Worm (Caenorhabditis elegans): ENCODE data around the gene ZC504.1.

ZC504.1 gene

ce11 chrX:10377663-10378062, 29.3 kb upstream of the ZC504.1 start (continued):
- peak; percentile 54; the same call in 1 of the 2 replicates for TF ChIP-seq B0336.3 (GFP tag; IDR thresholded peaks at IDR 0.05)
- peak; percentile 65 for TF ChIP-seq nhr-80 (tag; optimal IDR thresholded peaks at IDR 0.05)
- TF ChIP-seq zfh-2 (GFP tag; conservative IDR thresholded peaks at IDR 0.05), result peak; percentile 85
- TF ChIP-seq let-607 (tag; optimal IDR thresholded peaks at IDR 0.05), result peak; percentile 44 to 70
- TF ChIP-seq ztf-18 (tag; optimal IDR thresholded peaks at IDR 0.05), result peak; percentile 93
- no peak for TF ChIP-seq madf-3 (GFP tag; IDR thresholded peaks at IDR 0.05)
- TF ChIP-seq hlh-12 (tag; optimal IDR thresholded peaks at IDR 0.05), result no peak
- no peak for TF ChIP-seq C17E4.6 (GFP tag; IDR thresholded peaks at IDR 0.05)
- no peak for TF ChIP-seq unc-130 (GFP tag; optimal IDR thresholded peaks at IDR 0.05)
- no peak for TF ChIP-seq unc-62 (GFP tag; optimal IDR thresholded peaks at IDR 0.05)
- TF ChIP-seq hrde-1 (tag; optimal IDR thresholded peaks at IDR 0.05; ENCODE audit: borderline replicate concordance), result no peak
- TF ChIP-seq mcd-1 (GFP tag; IDR thresholded peaks at IDR 0.05), result peak; percentile 73
- TF ChIP-seq somi-1 (GFP tag; optimal IDR thresholded peaks at IDR 0.05), result peak; percentile 33
- peak; percentile 11 for TF ChIP-seq atf-7 (tag; optimal IDR thresholded peaks at IDR 0.05)
- TF ChIP-seq die-1 (tag; optimal IDR thresholded peaks at IDR 0.05), result no peak
- peak; percentile 26 for TF ChIP-seq F23B12.7 (tag; optimal IDR thresholded peaks at IDR 0.05; ENCODE audit: insufficient read depth)
- no peak for TF ChIP-seq nfya-1 (tag; optimal IDR thresholded peaks at IDR 0.05; ENCODE audit: borderline replicate concordance, insufficient read depth)
- no peak for TF ChIP-seq xnd-1 (tag; optimal IDR thresholded peaks at IDR 0.05)
- no peak for TF ChIP-seq mxl-1 (tag; optimal IDR thresholded peaks at IDR 0.05)
- TF ChIP-seq ZK185.1 (tag; optimal IDR thresholded peaks at IDR 0.05; ENCODE audit: poor library complexity, severe bottlenecking), result peak; percentile 13
- TF ChIP-seq zim-3 (tag; optimal IDR thresholded peaks at IDR 0.05), result no peak
- TF ChIP-seq cebp-1 (GFP tag; IDR thresholded peaks at IDR 0.05), result no peak
- TF ChIP-seq cebp-1 (tag; optimal IDR thresholded peaks at IDR 0.05), result peak; percentile 82
- TF ChIP-seq K12H6.12 (tag; optimal IDR thresholded peaks at IDR 0.05), result peak; percentile 83
- no peak for TF ChIP-seq nfya-2 (GFP tag; IDR thresholded peaks at IDR 0.05)
- TF ChIP-seq ceh-27 (GFP tag; optimal IDR thresholded peaks at IDR 0.05), result no peak
- TF ChIP-seq F22D6.2 (tag; optimal IDR thresholded peaks at IDR 0.05), result peak; percentile 33
- TF ChIP-seq lin-40 (tag; optimal IDR thresholded peaks at IDR 0.05), result peak; percentile 92
- TF ChIP-seq B0035.1 (tag; optimal IDR thresholded peaks at IDR 0.05), result no peak
- no peak for TF ChIP-seq snpc-1.1 (tag; optimal IDR thresholded peaks at IDR 0.05; ENCODE audit: insufficient read depth)

ce11 chrX:10379678-10380077, 27.3 kb upstream of the ZC504.1 start, which contains the start of gene rme-4:
TSS of gene rme-4 (minus strand) at chrX:10379845.
- no peak for TF ChIP-seq xnd-1 (tag; optimal IDR thresholded peaks at IDR 0.05)
- TF ChIP-seq nhr-80 (tag; optimal IDR thresholded peaks at IDR 0.05), result peak; percentile 65

DNA sequence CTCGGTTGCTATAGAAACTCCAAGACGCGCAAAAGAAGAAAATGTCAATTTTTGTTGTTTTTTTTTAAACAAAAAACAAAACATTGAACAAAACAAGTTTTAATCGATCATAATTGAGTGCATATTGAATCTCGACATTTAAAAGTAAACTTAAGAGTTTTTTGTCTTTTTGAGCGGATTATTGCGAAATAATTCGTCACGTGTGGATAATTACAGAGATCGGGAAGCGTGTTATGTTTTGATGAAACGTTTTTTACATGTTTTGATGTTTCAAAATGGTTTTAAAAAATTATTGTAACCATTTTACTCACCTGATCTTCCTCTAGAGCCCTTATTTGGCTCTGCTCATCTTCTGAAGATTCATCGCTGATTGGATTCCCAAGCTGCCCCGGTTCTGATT, 20.9 kb upstream of the ZC504.1 start:
- no peak; the same call in 1 of the 2 replicates for TF ChIP-seq cebp-1 (GFP tag; IDR thresholded peaks at IDR 0.05)
- peak; percentile 86 for TF ChIP-seq cebp-1 (tag; optimal IDR thresholded peaks at IDR 0.05)
- no peak for TF ChIP-seq C17E4.6 (GFP tag; IDR thresholded peaks at IDR 0.05)
- TF ChIP-seq nfyb-1 (GFP tag; IDR thresholded peaks at IDR 0.05), result no peak
- TF ChIP-seq ztf-6 (GFP tag; IDR thresholded peaks at IDR 0.05), result no peak

ce11 chrX:10386408-10386807, 20.5 kb upstream of the ZC504.1 start, which contains the start of gene dyf-6:
TSS of gene dyf-6 (minus strand) at chrX:10386508.
- no peak for TF ChIP-seq F22D6.2 (tag; optimal IDR thresholded peaks at IDR 0.05)
- TF ChIP-seq B0019.2 (GFP tag; conservative IDR thresholded peaks at IDR 0.05), result no peak

All from whole organism, young adult.